Worm (Caenorhabditis elegans) whole organism, mixed stage, embryonic: ENCODE measurements around the gene F08D12.7.

Experiments used
- M03D4.4 ChIP-seq: sonication (generic microtip); optimal IDR thresholded peaks from 2 replicates; lab custom pipeline; 2017; ENCODE audit warnings: mild to moderate bottlenecking, missing genetic modification characterization, missing compliant biosample characterization
- blmp-1 ChIP-seq: fragments of 150-350 bp; optimal IDR thresholded peaks from 2 replicates; lab custom pipeline; 2014; ENCODE audit warnings: missing biosample characterization, missing genetic modification characterization
- ceh-39 ChIP-seq: fragments of 150-350 bp; optimal IDR thresholded peaks from 2 replicates; lab custom pipeline; 2014; ENCODE audit warnings: missing biosample characterization, missing genetic modification characterization
- ceh-43 ChIP-seq: fragments of 200-800 bp; sonication (Bioruptor generic); optimal IDR thresholded peaks from 2 replicates; lab custom pipeline; 2018; ENCODE audit warnings: mild to moderate bottlenecking, missing genetic modification characterization, moderate library complexity, missing compliant biosample characterization
- ces-1 ChIP-seq: fragments of 150-350 bp; optimal IDR thresholded peaks from 2 replicates; lab custom pipeline; 2014; ENCODE audit warnings: missing biosample characterization, missing genetic modification reagents, missing genetic modification characterization
- cnd-1 ChIP-seq: fragments of 200-800 bp; sonication (Bioruptor generic); optimal IDR thresholded peaks from 2 replicates; lab custom pipeline; 2018; ENCODE audit warnings: mild to moderate bottlenecking, missing genetic modification characterization, missing compliant biosample characterization
- drap-1 ChIP-seq: fragments of 200-800 bp; sonication (Bioruptor generic); optimal IDR thresholded peaks from 3 replicates; lab custom pipeline; 2018; ENCODE audit warnings: mild to moderate bottlenecking, missing genetic modification characterization, missing compliant biosample characterization
- elt-1 ChIP-seq: sonication (generic microtip); optimal IDR thresholded peaks from 2 replicates; lab custom pipeline; 2017; ENCODE audit warnings: missing genetic modification characterization, mild to moderate bottlenecking, missing compliant biosample characterization, antibody characterized with exemption, moderate library complexity, borderline replicate concordance; ENCODE audit not compliant: insufficient read depth
- elt-3 ChIP-seq: fragments of 150-350 bp; optimal IDR thresholded peaks from 2 replicates; lab custom pipeline; 2014; ENCODE audit warnings: missing biosample characterization, missing genetic modification characterization
- flh-1 ChIP-seq: fragments of 200-800 bp; sonication (Bioruptor generic); optimal IDR thresholded peaks from 2 replicates; lab custom pipeline; 2018; ENCODE audit warnings: mild to moderate bottlenecking, missing genetic modification characterization, moderate library complexity, missing compliant biosample characterization
- ham-2 ChIP-seq: fragments of 200-800 bp; sonication (Bioruptor generic); optimal IDR thresholded peaks from 2 replicates; lab custom pipeline; 2018; ENCODE audit warnings: mild to moderate bottlenecking, missing genetic modification characterization, missing compliant biosample characterization
- hlh-1 ChIP-seq: fragments of 150-350 bp; optimal IDR thresholded peaks from 2 replicates; lab custom pipeline; 2014; ENCODE audit warnings: missing biosample characterization, missing genetic modification reagents, missing genetic modification characterization
- lin-13 ChIP-seq: fragments of 150-350 bp; optimal IDR thresholded peaks from 2 replicates; lab custom pipeline; 2014; ENCODE audit warnings: missing biosample characterization, missing genetic modification characterization
- lin-32 ChIP-seq: fragments of 200-800 bp; sonication (Bioruptor generic); optimal IDR thresholded peaks from 2 replicates; lab custom pipeline; 2018; ENCODE audit warnings: mild to moderate bottlenecking, missing genetic modification characterization, missing compliant biosample characterization
- lsy-2 ChIP-seq: fragments of 150-350 bp; optimal IDR thresholded peaks from 2 replicates; lab custom pipeline; 2014; ENCODE audit warnings: missing biosample characterization, missing genetic modification characterization
- mab-5 ChIP-seq: fragments of 150-350 bp; optimal IDR thresholded peaks from 2 replicates; lab custom pipeline; 2014; ENCODE audit warnings: missing biosample characterization, missing genetic modification characterization
- mep-1 ChIP-seq: fragments of 150-350 bp; optimal IDR thresholded peaks from 2 replicates; lab custom pipeline; 2017; ENCODE audit warnings: missing biosample characterization, missing genetic modification reagents, missing genetic modification characterization, inconsistent platforms
- mls-2 ChIP-seq: sonication (generic microtip); optimal IDR thresholded peaks from 2 replicates; lab custom pipeline; 2016; ENCODE audit warnings: mild to moderate bottlenecking, missing genetic modification characterization, moderate library complexity, missing compliant biosample characterization
- nhr-12 ChIP-seq: fragments of 150-350 bp; optimal IDR thresholded peaks from 2 replicates; lab custom pipeline; 2014; ENCODE audit warnings: missing biosample characterization, missing genetic modification characterization
- nhr-237 ChIP-seq: fragments of 150-350 bp; optimal IDR thresholded peaks from 2 replicates; lab custom pipeline; 2014; ENCODE audit warnings: missing biosample characterization, missing genetic modification characterization
- nhr-28 ChIP-seq: fragments of 150-350 bp; optimal IDR thresholded peaks from 2 replicates; lab custom pipeline; 2014; ENCODE audit warnings: missing biosample characterization, missing genetic modification characterization
- nhr-76 ChIP-seq: sonication (generic microtip); optimal IDR thresholded peaks from 2 replicates; lab custom pipeline; 2017; ENCODE audit warnings: missing biosample characterization, missing genetic modification characterization
- pha-4 ChIP-seq: fragments of 150-350 bp; optimal IDR thresholded peaks from 2 replicates; lab custom pipeline; 2018; ENCODE audit warnings: missing biosample characterization, missing genetic modification reagents, missing genetic modification characterization
- sem-2 ChIP-seq: fragments of 200-800 bp; sonication (Bioruptor generic); optimal IDR thresholded peaks from 2 replicates; lab custom pipeline; 2018; ENCODE audit warnings: mild to moderate bottlenecking, missing genetic modification characterization, missing compliant biosample characterization
- snpc-4 ChIP-seq: fragments of 150-350 bp; optimal IDR thresholded peaks from 2 replicates; lab custom pipeline; 2014; ENCODE audit warnings: missing biosample characterization, missing genetic modification characterization
- sptf-1 ChIP-seq: sonication (generic microtip); optimal IDR thresholded peaks from 2 replicates; lab custom pipeline; 2017; ENCODE audit warnings: mild to moderate bottlenecking, missing genetic modification characterization, moderate library complexity, missing compliant biosample characterization
- tbx-8 ChIP-seq: fragments of 200-800 bp; sonication (Bioruptor generic); optimal IDR thresholded peaks from 2 replicates; lab custom pipeline; 2018; ENCODE audit warnings: mild to moderate bottlenecking, missing genetic modification characterization, moderate library complexity, missing compliant biosample characterization
- unc-120 ChIP-seq: sonication (generic microtip); optimal IDR thresholded peaks from 2 replicates; lab custom pipeline; 2017; ENCODE audit warnings: missing genetic modification characterization, missing compliant biosample characterization; ENCODE audit not compliant: poor library complexity, severe bottlenecking
- unc-39 ChIP-seq: fragments of 150-350 bp; optimal IDR thresholded peaks from 2 replicates; lab custom pipeline; 2014; ENCODE audit warnings: missing biosample characterization, missing genetic modification characterization
- unc-62 ChIP-seq: fragments of 150-350 bp; optimal IDR thresholded peaks from 2 replicates; lab custom pipeline; 2014; ENCODE audit warnings: missing biosample characterization, missing genetic modification reagents, missing genetic modification characterization
- zip-8 ChIP-seq: fragments of 150-350 bp; optimal IDR thresholded peaks from 2 replicates; lab custom pipeline; 2014; ENCODE audit warnings: missing biosample characterization, missing genetic modification characterization
- ztf-11 ChIP-seq: fragments of 150-350 bp; optimal IDR thresholded peaks from 2 replicates; lab custom pipeline; 2014; ENCODE audit warnings: missing biosample characterization, missing genetic modification characterization

The F08D12.7 gene

ce11 chrII:2781355-2781754 is 12.4 kb upstream of the F08D12.7 start, which contains the start of gene F08D12.2:
TSS of gene F08D12.2 (plus strand) at chrII:2781655.
- TF ChIP-seq unc-120 (tag; lab: Kevin White, UChicago): no peak
- no peak for TF ChIP-seq hlh-1 (tag; lab: Kevin White, UChicago)
- TF ChIP-seq mls-2 (tag; lab: Kevin White, UChicago): no peak
- no peak for TF ChIP-seq sptf-1 (tag; lab: Kevin White, UChicago)
- no peak for TF ChIP-seq sem-2
- no peak for TF ChIP-seq mep-1 (tag; lab: Kevin White, UChicago)
- no peak for TF ChIP-seq ces-1 (GFP tag; lab: Kevin White, UChicago)
- TF ChIP-seq zip-8 (tag; lab: Kevin White, UChicago): no peak
- TF ChIP-seq nhr-237 (tag; lab: Kevin White, UChicago): no peak
- TF ChIP-seq cnd-1: no peak
- TF ChIP-seq mab-5: no peak
- TF ChIP-seq tbx-8 (GFP tag; lab: Kevin White, UChicago): no peak
- TF ChIP-seq nhr-76 (tag; lab: Kevin White, UChicago): no peak
- TF ChIP-seq snpc-4 (tag; lab: Kevin White, UChicago): no peak
- TF ChIP-seq nhr-12 (tag; lab: Kevin White, UChicago): no peak
- no peak for TF ChIP-seq blmp-1
- TF ChIP-seq lin-13 (tag; lab: Kevin White, UChicago): no peak

DNA sequence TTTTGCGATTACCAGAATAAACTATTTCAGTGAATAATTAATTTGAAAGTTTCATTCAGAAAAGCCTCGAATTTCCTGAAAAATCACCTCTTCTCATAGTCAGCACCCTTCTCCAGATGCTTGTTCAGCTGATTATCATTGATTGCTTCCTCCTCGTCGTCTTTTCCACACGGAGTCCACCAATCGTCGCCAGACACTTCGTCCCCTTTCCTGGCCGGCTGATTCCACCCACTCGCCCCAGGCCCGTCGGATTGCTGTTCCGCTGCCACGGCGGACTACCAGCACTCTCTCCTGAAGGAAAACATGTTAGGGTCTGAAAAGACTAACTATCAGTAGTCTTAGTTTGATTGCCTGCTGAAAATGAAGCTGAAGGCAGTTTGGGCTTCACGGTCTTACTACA is 11.9 kb upstream of the F08D12.7 start:
- no peak for TF ChIP-seq flh-1 (GFP tag; lab: Kevin White, UChicago)
- TF ChIP-seq, all 35 proteins: peak for 0

DNA sequence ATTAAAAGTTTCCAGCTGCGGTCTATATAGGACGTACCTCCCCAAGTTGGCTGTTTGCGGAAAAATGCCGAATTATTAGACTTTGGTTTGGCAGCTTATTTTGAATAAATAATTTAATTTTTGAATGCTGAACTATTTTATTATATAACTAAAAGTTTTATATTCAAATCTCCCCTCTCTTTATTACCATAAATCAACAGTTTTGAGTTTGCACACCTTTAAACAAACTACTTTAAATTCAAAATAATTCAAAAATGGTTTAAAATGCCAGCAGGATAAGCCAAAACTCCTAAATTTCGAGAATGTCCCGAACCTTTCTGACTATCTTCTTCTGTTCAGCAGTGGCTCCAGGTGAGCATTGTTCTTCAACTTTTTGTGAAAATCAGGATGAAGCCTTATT is 10.3 kb upstream of the F08D12.7 start, which contains the start of gene F08D12.3:
Gene F08D12.3 (plus strand): TSS at position 301 of the 400 bp plus-strand sequence.
- TF ChIP-seq nhr-28 (tag; lab: Kevin White, UChicago): no peak

DNA sequence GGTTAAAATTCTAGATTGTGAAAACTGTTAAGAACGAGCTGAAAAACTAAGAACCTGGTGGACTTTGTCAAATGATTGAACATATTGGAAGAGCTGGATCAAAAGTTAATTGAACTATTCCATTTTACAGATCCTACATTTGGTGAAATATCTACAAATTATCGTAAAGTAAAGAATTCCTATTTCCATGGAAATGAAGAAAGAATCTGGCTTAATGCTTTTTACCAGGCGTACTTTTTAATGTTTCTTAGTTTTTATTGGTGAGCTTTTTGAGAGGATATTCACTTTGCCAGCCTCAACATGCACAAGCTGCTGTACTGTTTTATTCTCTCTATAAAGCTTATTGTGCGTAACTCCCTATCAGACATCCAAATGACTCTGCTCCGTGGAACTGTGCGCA is 8.9 kb upstream of the F08D12.7 start, which contains the start of gene F08D12.4:
Gene F08D12.4 (plus strand): TSS at position 301 of the 400 bp plus-strand sequence.
- TF ChIP-seq ceh-43 (GFP tag; lab: Kevin White, UChicago) (no peak), unc-39 (tag; lab: Kevin White, UChicago) (no peak), blmp-1 (no peak), drap-1 (GFP tag; lab: Kevin White, UChicago) (no peak), zip-8 (tag; lab: Kevin White, UChicago) (no peak), nhr-28 (tag; lab: Kevin White, UChicago) (no peak), nhr-237 (tag; lab: Kevin White, UChicago) (no peak), sptf-1 (tag; lab: Kevin White, UChicago) (no peak), flh-1 (GFP tag; lab: Kevin White, UChicago) (no peak), lsy-2 (no peak), ceh-39 (no peak), M03D4.4 (tag; lab: Kevin White, UChicago) (no peak)
- TF ChIP-seq, all 35 proteins: peak for 0

ce11 chrII:2774904-2775303 is 6.0 kb upstream of the F08D12.7 start, which contains the start of gene fbxb-111:
TSS of gene fbxb-111 (minus strand) at chrII:2775004.
- TF ChIP-seq zip-8 (tag; lab: Kevin White, UChicago) (no peak), tbx-8 (GFP tag; lab: Kevin White, UChicago) (no peak), lin-13 (tag; lab: Kevin White, UChicago) (no peak), ham-2 (GFP tag; lab: Kevin White, UChicago) (no peak), unc-39 (tag; lab: Kevin White, UChicago) (no peak), mls-2 (tag; lab: Kevin White, UChicago) (no peak), nhr-12 (tag; lab: Kevin White, UChicago) (no peak), elt-1 (tag; lab: Kevin White, UChicago) (no peak), pha-4 (no peak), flh-1 (GFP tag; lab: Kevin White, UChicago) (no peak), nhr-237 (tag; lab: Kevin White, UChicago) (no peak), nhr-28 (tag; lab: Kevin White, UChicago) (no peak), blmp-1 (no peak), ceh-43 (GFP tag; lab: Kevin White, UChicago) (no peak), lsy-2 (no peak), unc-62 (no peak)

DNA sequence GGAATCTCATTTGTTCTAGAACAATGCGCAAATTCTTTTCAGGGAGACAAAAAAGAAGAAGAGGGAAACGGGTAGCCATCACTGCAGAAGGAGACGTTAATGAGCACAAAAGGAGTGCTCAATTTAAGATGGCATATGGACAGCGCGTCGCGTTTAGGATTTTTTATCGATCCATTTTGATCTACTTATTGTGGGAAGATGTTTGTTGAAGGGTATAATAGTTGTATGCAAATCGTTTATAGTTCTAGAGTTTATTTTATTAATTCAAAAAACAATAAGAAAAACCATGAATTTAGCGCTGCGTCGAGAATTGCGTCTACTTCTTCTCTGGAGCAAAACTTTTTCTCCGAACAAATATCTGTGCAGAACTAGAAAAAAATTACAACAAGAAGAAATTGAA is 4.6 kb upstream of the F08D12.7 start, which contains the start of gene sdz-9:
Gene sdz-9 (minus strand): TSS at position 101 of the 400 bp plus-strand sequence.
- no peak for TF ChIP-seq flh-1 (GFP tag; lab: Kevin White, UChicago)
- no peak for TF ChIP-seq ham-2 (GFP tag; lab: Kevin White, UChicago)
- TF ChIP-seq ztf-11 (tag; lab: Kevin White, UChicago): no peak
- no peak for TF ChIP-seq nhr-237 (tag; lab: Kevin White, UChicago)
- TF ChIP-seq ceh-43 (GFP tag; lab: Kevin White, UChicago): no peak
- no peak for TF ChIP-seq zip-8 (tag; lab: Kevin White, UChicago)
- TF ChIP-seq sem-2: no peak
- no peak for TF ChIP-seq pha-4
- no peak for TF ChIP-seq nhr-76 (tag; lab: Kevin White, UChicago)
- TF ChIP-seq lin-32: no peak
- TF ChIP-seq mls-2 (tag; lab: Kevin White, UChicago): no peak
- no peak for TF ChIP-seq unc-62
- no peak for TF ChIP-seq elt-3 (tag; lab: Kevin White, UChicago)
- TF ChIP-seq blmp-1: no peak
- TF ChIP-seq mep-1 (tag; lab: Kevin White, UChicago): no peak
- TF ChIP-seq, all 35 proteins: peak for 0
